Fruit fly (Drosophila melanogaster) whole organism, prepupa: ENCODE measurements around the gene CG43645.

Experiments
- Blimp-1 ChIP-seq: fragments of 200-800 bp; sonication (Bioruptor generic); optimal IDR thresholded peaks from 3 replicates; lab custom pipeline; 2017; ENCODE audit warnings: missing biosample characterization, missing genetic modification characterization, mild to moderate bottlenecking, moderate library complexity, missing genetic modification reagents
- CG10669 ChIP-seq: fragments of 200-800 bp; sonication (Bioruptor generic); optimal IDR thresholded peaks from 3 replicates; lab custom pipeline; 2018; ENCODE audit warnings: missing biosample characterization, mild to moderate bottlenecking, missing genetic modification characterization, moderate library complexity
- CG11294 ChIP-seq: fragments of 200-800 bp; sonication (Bioruptor generic); IDR thresholded peaks from 2 replicates; pipeline ENCODE4 v1.3.6; 2022; ENCODE audit warnings: missing biosample characterization, missing genetic modification characterization
- CG15336 ChIP-seq: fragments of 200-800 bp; sonication (Bioruptor generic); IDR thresholded peaks from 2 replicates; pipeline ENCODE4 v1.3.6; 2022; ENCODE audit warnings: missing biosample characterization, missing genetic modification characterization
- CG1621 ChIP-seq: fragments of 200-800 bp; sonication (Bioruptor generic); optimal IDR thresholded peaks from 3 replicates; lab custom pipeline; 2018; ENCODE audit warnings: missing biosample characterization, mild to moderate bottlenecking, missing genetic modification characterization
- CG16779 ChIP-seq: fragments of 200-800 bp; sonication (Bioruptor generic); optimal IDR thresholded peaks from 3 replicates; lab custom pipeline; 2017; ENCODE audit warnings: missing biosample characterization, mild to moderate bottlenecking, missing genetic modification characterization
- CG31627 ChIP-seq: fragments of 200-800 bp; sonication (Bioruptor generic); optimal IDR thresholded peaks from 3 replicates; lab custom pipeline; 2016; ENCODE audit warnings: missing biosample characterization, missing genetic modification characterization
- CG32006 ChIP-seq: fragments of 200-800 bp; sonication (Bioruptor generic); optimal IDR thresholded peaks from 3 replicates; lab custom pipeline; 2017; ENCODE audit warnings: missing biosample characterization, mild to moderate bottlenecking, missing genetic modification characterization
- CG34406 ChIP-seq: fragments of 200-800 bp; sonication (Bioruptor generic); optimal IDR thresholded peaks from 3 replicates; lab custom pipeline; 2016; ENCODE audit warnings: missing biosample characterization, missing genetic modification characterization
- CG4318 ChIP-seq: fragments of 200-800 bp; sonication (Bioruptor generic); optimal IDR thresholded peaks from 3 replicates; lab custom pipeline; 2017; ENCODE audit warnings: missing biosample characterization, mild to moderate bottlenecking, missing genetic modification characterization
- CG6163 ChIP-seq: fragments of 200-800 bp; sonication (Bioruptor generic); IDR thresholded peaks from 3 replicates; pipeline ENCODE4 v1.3.6; 2022; ENCODE audit warnings: missing biosample characterization, missing genetic modification characterization
- CG6276 ChIP-seq: fragments of 200-800 bp; sonication (Bioruptor generic); optimal IDR thresholded peaks from 2 replicates; lab custom pipeline; 2017; ENCODE audit warnings: missing biosample characterization, mild to moderate bottlenecking, missing genetic modification characterization
- CG6792 ChIP-seq: fragments of 200-800 bp; sonication (Bioruptor generic); optimal IDR thresholded peaks from 3 replicates; lab custom pipeline; 2016; ENCODE audit warnings: missing biosample characterization, missing genetic modification characterization
- CG8119 ChIP-seq: fragments of 200-800 bp; sonication (Bioruptor generic); IDR thresholded peaks from 3 replicates; pipeline ENCODE4 v1.3.6; 2022; ENCODE audit warnings: missing biosample characterization, missing genetic modification characterization
- CG8319 ChIP-seq: fragments of 200-800 bp; sonication (Bioruptor generic); optimal IDR thresholded peaks from 3 replicates; lab custom pipeline; 2016; ENCODE audit warnings: missing biosample characterization, missing genetic modification characterization
- CG8632 ChIP-seq: fragments of 200-800 bp; sonication (Bioruptor generic); optimal IDR thresholded peaks from 3 replicates; lab custom pipeline; 2016; ENCODE audit warnings: missing biosample characterization, missing genetic modification characterization
- Eip78C ChIP-seq: fragments of 200-800 bp; sonication (Bioruptor generic); peaks from one replicate; lab custom pipeline; 2016; ENCODE audit warnings: missing biosample characterization, missing genetic modification characterization
- Ets21C ChIP-seq: fragments of 200-800 bp; sonication (Bioruptor generic); optimal IDR thresholded peaks from 3 replicates; lab custom pipeline; 2016; ENCODE audit warnings: missing biosample characterization, missing genetic modification characterization
- Gug ChIP-seq: fragments of 200-800 bp; sonication (Bioruptor generic); IDR thresholded peaks from 2 replicates; pipeline ENCODE4 v1.3.6; 2022; ENCODE audit warnings: missing biosample characterization, missing genetic modification characterization
- Hr39 ChIP-seq: fragments of 200-800 bp; sonication (Bioruptor generic); optimal IDR thresholded peaks from 2 replicates; lab custom pipeline; 2016; ENCODE audit warnings: missing biosample characterization, missing genetic modification characterization
- Hr4 ChIP-seq: fragments of 200-800 bp; sonication (Bioruptor generic); optimal IDR thresholded peaks from 3 replicates; lab custom pipeline; 2016; ENCODE audit warnings: missing biosample characterization, missing genetic modification characterization
- Met ChIP-seq: fragments of 200-800 bp; sonication (Bioruptor generic); optimal IDR thresholded peaks from 3 replicates; lab custom pipeline; 2016; ENCODE audit warnings: missing biosample characterization, missing genetic modification characterization
- OdsH ChIP-seq: fragments of 200-800 bp; sonication (Bioruptor generic); optimal IDR thresholded peaks from 3 replicates; lab custom pipeline; 2016; ENCODE audit warnings: missing biosample characterization, missing genetic modification characterization
- Smox ChIP-seq: fragments of 200-800 bp; sonication (Bioruptor generic); optimal IDR thresholded peaks from 3 replicates; lab custom pipeline; 2016; ENCODE audit warnings: missing biosample characterization, missing genetic modification characterization
- Sox14 ChIP-seq: fragments of 200-800 bp; sonication (Bioruptor generic); optimal IDR thresholded peaks from 3 replicates; lab custom pipeline; 2016; ENCODE audit warnings: missing biosample characterization, missing genetic modification characterization
- Sox15 ChIP-seq: fragments of 200-800 bp; sonication (Bioruptor generic); optimal IDR thresholded peaks from 3 replicates; lab custom pipeline; 2016; ENCODE audit warnings: missing biosample characterization, missing genetic modification characterization
- achi ChIP-seq: fragments of 200-800 bp; sonication (Bioruptor generic); optimal IDR thresholded peaks from 3 replicates; lab custom pipeline; 2016; ENCODE audit warnings: missing biosample characterization, missing genetic modification characterization
- acj6 ChIP-seq: fragments of 200-800 bp; sonication (Bioruptor generic); optimal IDR thresholded peaks from 3 replicates; lab custom pipeline; 2016; ENCODE audit warnings: missing biosample characterization, missing genetic modification characterization
- cyc ChIP-seq: fragments of 200-800 bp; sonication (Bioruptor generic); optimal IDR thresholded peaks from 3 replicates; lab custom pipeline; 2016; ENCODE audit warnings: missing biosample characterization, missing genetic modification characterization
- dac ChIP-seq: fragments of 200-800 bp; sonication (Bioruptor generic); optimal IDR thresholded peaks from 2 replicates; lab custom pipeline; 2017; ENCODE audit warnings: missing biosample characterization, mild to moderate bottlenecking, missing genetic modification characterization
- dsx ChIP-seq: fragments of 200-800 bp; optimal IDR thresholded peaks from 3 replicates; lab custom pipeline; 2019; ENCODE audit warnings: missing biosample characterization, mild to moderate bottlenecking, missing genetic modification characterization, moderate library complexity; ENCODE audit not compliant: poor library complexity, severe bottlenecking
- esn ChIP-seq: fragments of 200-800 bp; sonication (Bioruptor generic); optimal IDR thresholded peaks from 2 replicates; lab custom pipeline; 2016; ENCODE audit warnings: missing biosample characterization, mild to moderate bottlenecking, missing genetic modification characterization, moderate library complexity
- fd59A ChIP-seq: fragments of 200-800 bp; sonication (Bioruptor generic); optimal IDR thresholded peaks from 2 replicates; lab custom pipeline; 2017; ENCODE audit warnings: missing biosample characterization, mild to moderate bottlenecking, missing genetic modification characterization, missing genetic modification reagents
- lz ChIP-seq: fragments of 200-800 bp; sonication (Bioruptor generic); optimal IDR thresholded peaks from 3 replicates; lab custom pipeline; 2016; ENCODE audit warnings: missing biosample characterization, missing genetic modification characterization
- net ChIP-seq: fragments of 200-800 bp; sonication (Bioruptor generic); optimal IDR thresholded peaks from 3 replicates; lab custom pipeline; 2016; ENCODE audit warnings: missing biosample characterization, missing genetic modification characterization
- salr ChIP-seq, 2 experiments: fragments of 200-800 bp; sonication (Bioruptor generic); optimal IDR thresholded peaks; 3 replicates each; lab custom pipeline; 2016 to 2018; ENCODE audit warnings: missing biosample characterization in 2 of 2, missing genetic modification characterization in 2 of 2, mild to moderate bottlenecking in 1 of 2
- ss ChIP-seq, 2 experiments: fragments of 200-800 bp; sonication (Bioruptor generic); optimal IDR thresholded peaks; 2 replicates in 1 of 2; 3 replicates in 1 of 2; lab custom pipeline; 2017 to 2018; ENCODE audit warnings: mild to moderate bottlenecking in 2 of 2, missing biosample characterization in 2 of 2, missing genetic modification characterization in 2 of 2, moderate library complexity in 1 of 2
- topi ChIP-seq: fragments of 200-800 bp; sonication (Bioruptor generic); optimal IDR thresholded peaks from 3 replicates; lab custom pipeline; 2016; ENCODE audit warnings: missing biosample characterization, missing genetic modification characterization

The CG43645 gene

dm6 chr2L:17484174-17484573 lies 1.4 kb upstream of the CG43645 start, which contains the start of the genes GCS2beta and CG5131 (continued):
- peak; percentile 90 for TF ChIP-seq Smox
- peak; percentile 91 for TF ChIP-seq achi (GFP tag; lab: Kevin White, UChicago)
- TF ChIP-seq Blimp-1 (GFP tag; lab: Kevin White, UChicago) = peak; percentile 37
- TF ChIP-seq CG11294 = peak; percentile 88
- TF ChIP-seq CG4318 (GFP tag; lab: Kevin White, UChicago) = peak; percentile 89
- TF ChIP-seq CG10669 = peak; percentile 81
- TF ChIP-seq Gug (GFP tag; lab: Robert Waterston, UW) = peak; percentile 91
- peak; percentile 70 for TF ChIP-seq fd59A (GFP tag; lab: Kevin White, UChicago)
- TF ChIP-seq CG34406 = peak; percentile 82
- TF ChIP-seq Ets21C (GFP tag; lab: Kevin White, UChicago) = peak; percentile 93
- no peak for TF ChIP-seq ss (GFP tag; optimal IDR thresholded peaks at IDR 0.05; lab: Kevin White, UChicago)
- peak; percentile 92 for TF ChIP-seq CG6163 (GFP tag; lab: Robert Waterston, UW)
- TF ChIP-seq Hr4 (GFP tag; lab: Kevin White, UChicago) = peak; percentile 96
- TF ChIP-seq CG15336 = peak; percentile 85
- peak; percentile 93 for TF ChIP-seq dac
- peak; percentile 82 for TF ChIP-seq CG8632 (GFP tag; lab: Kevin White, UChicago)
- peak; percentile 93 for TF ChIP-seq CG32006 (GFP tag; lab: Kevin White, UChicago)
- peak; percentile 93 for TF ChIP-seq esn
- peak; percentile 95 for TF ChIP-seq Sox14 (GFP tag; lab: Kevin White, UChicago)
- peak; percentile 96 for TF ChIP-seq Eip78C
- TF ChIP-seq, all 60 proteins: peak for 56

- TF ChIP-seq CG6276 (GFP tag; lab: Kevin White, UChicago) (no peak), fd59A (GFP tag; lab: Kevin White, UChicago) (no peak)
These were observed 707 bp downstream of the CG43645 start, which contains the start of gene CG43220 for dm6 chr2L:17486264-17486663. Gene CG43220 (plus strand): TSS chr2L:17486564.

- no peak for TF ChIP-seq CG6276 (GFP tag; lab: Kevin White, UChicago)
- TF ChIP-seq acj6 = peak; percentile 16
- no peak for TF ChIP-seq CG6792 (GFP tag; lab: Kevin White, UChicago)
- peak; percentile 49; the same call in 1 of the 2 replicates for TF ChIP-seq CG15336
- no peak for TF ChIP-seq topi
- no peak for TF ChIP-seq Sox15 (GFP tag; lab: Kevin White, UChicago)
- peak; percentile 89 for TF ChIP-seq CG32006 (GFP tag; lab: Kevin White, UChicago)
- TF ChIP-seq CG8119 (GFP tag; lab: Robert Waterston, UW) = peak; percentile 65
- no peak for TF ChIP-seq Blimp-1 (GFP tag; lab: Kevin White, UChicago)
These were observed 7.1 kb downstream of the CG43645 start for dm6 chr2L:17492680-17493079.

dm6 chr2L:17495759-17496158 lies 10.2 kb downstream of the CG43645 start:
- TF ChIP-seq dsx (GFP tag; lab: Kevin White, UChicago) (no peak), lz (GFP tag; lab: Kevin White, UChicago) (no peak), CG16779 (tag; lab: Kevin White, UChicago) (no peak), CG6163 (GFP tag; lab: Robert Waterston, UW) (no peak), OdsH (GFP tag; lab: Kevin White, UChicago) (no peak), Eip78C (no peak), cyc (no peak), Gug (GFP tag; lab: Robert Waterston, UW) (no peak), CG1621 (tag; lab: Kevin White, UChicago) (no peak), ss (GFP tag; optimal IDR thresholded peaks at IDR 0.05; lab: Kevin White, UChicago) (no peak), net (GFP tag; lab: Kevin White, UChicago) (no peak)

- TF ChIP-seq Hr39 (GFP tag; lab: Kevin White, UChicago) (peak; percentile 26), Sox14 (GFP tag; lab: Kevin White, UChicago) (peak; percentile 7), Eip78C (peak; percentile 20), CG31627 (GFP tag; lab: Kevin White, UChicago) (peak; percentile 9), net (GFP tag; lab: Kevin White, UChicago) (peak; percentile 9), Met (GFP tag; lab: Kevin White, UChicago) (peak; percentile 25), salr (GFP tag; optimal IDR thresholded peaks at IDR 0.05; lab: Kevin White, UChicago) (no peak), CG8319 (GFP tag; lab: Kevin White, UChicago) (no peak), CG32006 (GFP tag; lab: Kevin White, UChicago) (peak; percentile 41)
These were observed 11.6 kb downstream of the CG43645 start, which contains the start of gene qua for dm6 chr2L:17497108-17497507. Gene qua (minus strand): TSS chr2L:17497208.
